Fruit fly (Drosophila melanogaster) whole organism, adult: ENCODE data around the gene MED6.
A peak's percentile ranks its signal among the peaks of the same experiment; 100 is the strongest.

Experiments used
- CG11617 ChIP-seq: fragments of 200-800 bp; sonication (Bioruptor generic); optimal IDR thresholded peaks from 2 replicates; lab custom pipeline; 2017; ENCODE audit warnings: mild to moderate bottlenecking, missing biosample characterization, missing genetic modification reagents, missing genetic modification characterization
- CG12768 ChIP-seq: fragments of 200-800 bp; sonication (Bioruptor generic); optimal IDR thresholded peaks from 2 replicates; lab custom pipeline; 2017; ENCODE audit warnings: missing biosample characterization, missing genetic modification characterization, mild to moderate bottlenecking, moderate library complexity, missing genetic modification reagents
- CG14711 ChIP-seq: fragments of 200-800 bp; sonication (Bioruptor generic); optimal IDR thresholded peaks from 2 replicates; lab custom pipeline; 2018; ENCODE audit warnings: missing biosample characterization, mild to moderate bottlenecking, missing genetic modification characterization, moderate library complexity
- CG1620 ChIP-seq: fragments of 200-800 bp; sonication (Bioruptor generic); optimal IDR thresholded peaks from 2 replicates; lab custom pipeline; 2016; ENCODE audit warnings: missing biosample characterization, missing genetic modification characterization
- CG5204 ChIP-seq: fragments of 200-800 bp; sonication (Bioruptor generic); optimal IDR thresholded peaks from 2 replicates; lab custom pipeline; 2016; ENCODE audit warnings: missing biosample characterization, missing genetic modification characterization
- CG7045 ChIP-seq: fragments of 200-800 bp; sonication (Bioruptor generic); optimal IDR thresholded peaks from 2 replicates; lab custom pipeline; 2017; ENCODE audit warnings: missing biosample characterization, mild to moderate bottlenecking, missing genetic modification characterization
- CG7101 ChIP-seq: fragments of 200-800 bp; sonication (Bioruptor generic); optimal IDR thresholded peaks from 2 replicates; lab custom pipeline; 2018; ENCODE audit warnings: missing biosample characterization, mild to moderate bottlenecking, missing genetic modification characterization, moderate library complexity
- Clk ChIP-seq: fragments of 200-800 bp; sonication (Bioruptor generic); optimal IDR thresholded peaks from 2 replicates; lab custom pipeline; 2017; ENCODE audit warnings: missing biosample characterization, missing genetic modification characterization
- Hr96 ChIP-seq: fragments of 200-800 bp; sonication (Bioruptor generic); optimal IDR thresholded peaks from 2 replicates; lab custom pipeline; 2016; ENCODE audit warnings: missing biosample characterization, missing genetic modification characterization
- ovo ChIP-seq: fragments of 200-800 bp; sonication (Bioruptor generic); optimal IDR thresholded peaks from 2 replicates; lab custom pipeline; 2016; ENCODE audit warnings: missing biosample characterization, missing genetic modification characterization
- pad ChIP-seq: fragments of 200-800 bp; sonication (Bioruptor generic); optimal IDR thresholded peaks from 3 replicates; lab custom pipeline; 2017; ENCODE audit warnings: missing biosample characterization, missing genetic modification characterization, mild to moderate bottlenecking, moderate library complexity, missing genetic modification reagents
- tj ChIP-seq: fragments of 200-800 bp; sonication (Bioruptor generic); optimal IDR thresholded peaks from 3 replicates; lab custom pipeline; 2017; ENCODE audit warnings: missing biosample characterization, mild to moderate bottlenecking, missing genetic modification characterization, moderate library complexity

DNA sequence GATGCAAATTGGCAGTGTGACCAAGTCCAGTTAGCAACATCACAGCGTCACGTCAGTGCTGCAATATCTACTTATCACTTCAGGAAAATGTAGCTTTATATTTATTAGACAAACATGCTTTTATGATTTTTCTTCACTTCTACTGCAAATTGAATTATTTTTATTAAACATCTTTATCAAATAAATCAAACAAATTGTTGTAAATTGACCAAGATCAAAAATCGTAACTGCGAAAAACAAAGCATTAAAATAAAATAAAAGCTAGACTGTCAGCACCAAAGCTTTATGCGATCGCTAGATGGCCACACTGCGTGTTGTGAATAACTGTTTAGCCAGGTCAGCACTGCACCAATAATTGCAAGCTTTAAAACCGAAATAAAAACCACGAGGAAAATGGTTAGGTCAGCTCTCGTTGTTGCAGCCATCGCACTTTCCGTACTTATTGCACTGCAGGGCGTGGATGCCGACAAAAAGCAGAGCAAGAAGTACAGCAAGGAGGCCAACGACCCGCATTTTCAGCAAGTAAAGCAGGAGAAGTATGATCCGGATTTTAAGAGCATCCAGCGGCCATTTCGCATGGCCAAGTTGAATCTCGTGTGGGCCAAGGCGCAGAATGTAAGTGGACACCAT lies 22.5 kb upstream of the MED6 start, which contains the start of the genes CG12945 and CG8507:
- TF ChIP-seq CG7045 (GFP tag; lab: Kevin White, UChicago) (no peak), Hr96 (GFP tag; lab: Kevin White, UChicago) (no peak), CG7101 (tag; lab: Kevin White, UChicago) (peak; percentile 65), CG5204 (no peak), pad (GFP tag; lab: Kevin White, UChicago) (peak; percentile 55), tj (GFP tag; lab: Kevin White, UChicago) (peak; percentile 97), CG1620 (GFP tag; lab: Kevin White, UChicago) (peak; percentile 72), CG14711 (tag; lab: Kevin White, UChicago) (peak; percentile 50), CG12768 (GFP tag; lab: Kevin White, UChicago) (peak; percentile 52), Clk (GFP tag; lab: Kevin White, UChicago) (no peak), CG11617 (GFP tag; lab: Kevin White, UChicago) (peak; percentile 56), ovo (peak; percentile 72)
